Fruit fly (Drosophila melanogaster): ENCODE results near the gene LanA.

LanA gene

DNA sequence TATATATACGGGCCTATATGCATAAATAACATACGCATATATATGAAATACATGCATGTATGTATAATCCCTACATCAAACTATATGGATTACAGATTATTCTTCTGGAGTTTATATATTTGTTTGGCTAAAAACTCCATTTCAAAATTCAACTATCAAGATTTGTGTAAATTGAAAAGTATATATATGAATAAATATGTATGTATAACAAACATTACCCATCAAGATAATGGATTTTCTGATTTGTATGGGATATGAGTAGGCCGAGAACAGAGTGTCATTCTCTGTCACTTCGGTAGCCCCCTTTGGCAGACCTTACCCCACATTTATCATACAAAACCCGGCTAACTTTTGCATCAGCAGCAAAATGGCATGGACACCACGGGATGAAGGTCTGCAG lies 17.6 kb downstream of the LanA start, which contains the start of gene CG8219:
CG8219 (plus strand) TSS at position 301 of the 400 bp plus-strand sequence.
- TF ChIP-seq Myc (optimal IDR thresholded peaks at IDR 0.05) (no peak), h (optimal IDR thresholded peaks at IDR 0.05) (no peak), psq (optimal IDR thresholded peaks at IDR 0.05) (no peak), ttk (optimal IDR thresholded peaks at IDR 0.05) (no peak), Sin3A (optimal IDR thresholded peaks at IDR 0.05) (no peak), insv (optimal IDR thresholded peaks at IDR 0.05) (no peak)

DNA sequence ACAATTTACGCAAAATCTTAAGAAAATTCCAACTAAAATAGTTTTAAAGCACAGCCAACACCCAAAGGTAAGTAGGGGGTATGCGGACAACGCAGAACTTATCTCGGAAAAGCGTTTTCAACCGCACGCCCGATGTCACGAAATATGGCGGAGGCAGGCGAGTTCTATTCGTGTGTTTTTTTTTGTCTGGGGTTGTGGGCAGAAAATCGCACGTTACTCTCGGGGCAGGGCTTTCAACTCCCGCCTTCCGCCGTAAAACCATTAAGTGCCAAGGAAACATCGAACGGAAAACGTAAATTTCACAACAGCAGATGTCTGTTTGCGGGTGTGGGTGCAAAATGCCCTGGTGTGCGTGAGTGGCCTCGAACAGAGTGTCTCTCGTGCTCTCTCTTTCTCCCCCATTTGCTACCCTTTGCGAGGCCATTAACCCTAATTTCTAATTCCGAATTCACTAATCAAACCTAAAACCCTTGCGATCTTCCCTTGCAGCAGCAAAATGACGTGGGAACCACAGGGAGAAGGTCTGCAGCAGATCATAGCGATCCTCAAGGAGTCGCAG lies 24.2 kb downstream of the LanA start:
- TF ChIP-seq Myc (optimal IDR thresholded peaks at IDR 0.05) (no peak), h (optimal IDR thresholded peaks at IDR 0.05) (no peak), ttk (optimal IDR thresholded peaks at IDR 0.05) (no peak)

DNA sequence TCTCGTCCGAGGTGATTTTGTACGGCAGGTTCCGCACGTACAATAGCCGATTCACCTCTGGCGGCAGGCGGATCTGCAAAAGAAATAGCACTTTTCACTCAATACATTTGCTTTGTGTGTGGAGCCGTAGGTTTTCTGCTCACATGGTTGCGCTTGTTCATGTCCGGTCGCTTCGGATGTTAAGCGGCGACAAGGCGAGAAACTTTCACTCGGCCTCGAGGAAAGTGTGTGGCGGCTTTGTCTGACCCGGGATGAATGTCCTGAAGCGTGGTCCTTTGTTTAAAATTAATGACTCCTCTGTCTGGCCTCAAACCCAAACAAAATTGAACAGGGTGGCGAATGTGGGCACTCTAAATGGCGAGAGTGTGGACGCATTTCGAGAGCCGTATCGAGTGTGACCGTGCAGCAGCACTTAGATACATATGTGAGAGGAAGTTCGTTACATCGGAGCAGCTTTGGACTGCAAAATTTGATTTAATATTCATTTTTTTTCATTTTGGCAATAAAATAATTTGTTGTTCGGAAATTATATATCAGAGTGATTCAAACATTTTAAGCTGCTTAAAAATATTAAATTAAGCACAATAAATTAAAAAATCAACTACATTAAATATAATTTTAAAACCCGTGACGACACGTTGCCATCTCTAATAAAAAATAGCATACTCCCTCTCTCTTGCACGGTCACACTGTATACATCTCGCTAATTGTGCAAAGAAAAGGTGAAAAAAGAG lies 24.8 kb downstream of the LanA start, which contains the start of the genes Sf3b6 and Tnpo:
Sf3b6 (minus strand) TSS at position 358 of the 734 bp plus-strand sequence.
Tnpo (plus strand) TSS at position 659 of the 734 bp plus-strand sequence.
- TF ChIP-seq Myc (optimal IDR thresholded peaks at IDR 0.05), result no peak
- TF ChIP-seq ttk (optimal IDR thresholded peaks at IDR 0.05), result no peak
- TF ChIP-seq insv (optimal IDR thresholded peaks at IDR 0.05), result no peak
- TF ChIP-seq psq (optimal IDR thresholded peaks at IDR 0.05), result no peak
- TF ChIP-seq h (optimal IDR thresholded peaks at IDR 0.05), result no peak
- TF ChIP-seq Sin3A (optimal IDR thresholded peaks at IDR 0.05), result no peak

DNA sequence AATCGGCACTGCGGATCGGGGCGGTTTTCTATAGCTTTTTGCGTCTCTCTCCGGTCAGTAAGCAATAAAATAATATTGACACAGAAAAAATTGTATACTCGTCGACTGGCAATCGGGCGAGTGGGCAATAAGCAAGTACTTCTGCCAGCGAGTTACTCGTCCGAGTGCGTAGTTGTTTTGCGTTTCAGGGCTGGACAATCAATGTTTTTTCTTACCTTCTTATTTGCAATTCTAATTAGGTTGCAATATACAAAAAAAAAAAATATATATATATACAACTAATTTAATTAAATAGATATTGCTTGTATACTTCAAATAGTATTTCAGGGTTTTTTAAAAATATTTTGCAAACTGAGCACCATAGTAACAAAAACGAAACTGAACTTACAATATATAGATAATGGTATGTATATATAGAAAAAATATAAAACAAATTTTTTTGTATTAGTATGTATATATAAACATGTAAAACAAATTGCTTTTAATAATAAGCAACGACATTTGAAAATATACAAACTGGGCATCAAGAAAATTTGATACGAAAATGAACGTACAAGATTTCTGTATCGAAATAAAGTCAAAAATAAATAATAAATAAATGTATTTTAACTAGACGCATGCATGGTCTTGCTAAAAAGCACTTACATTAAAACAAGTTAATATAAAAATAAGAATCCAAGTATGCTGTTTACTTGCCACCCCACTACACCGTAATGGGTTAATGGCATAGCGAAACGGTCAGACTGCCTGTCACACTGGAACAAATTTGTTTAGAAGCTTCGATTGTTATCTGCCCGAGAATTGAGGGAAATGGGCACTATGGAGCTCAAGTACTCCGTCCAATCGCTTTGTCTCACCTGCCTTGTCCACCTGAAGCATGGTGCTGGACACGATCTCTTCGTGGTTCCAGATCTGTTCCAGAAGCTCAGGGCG lies 28.6 kb downstream of the LanA start, which contains the start of the genes D19A and CG7386:
D19A (minus strand) TSS at position 129 of the 933 bp plus-strand sequence.
CG7386 (plus strand) TSS at position 751 of the 933 bp plus-strand sequence.
- TF ChIP-seq Myc (optimal IDR thresholded peaks at IDR 0.05) (no peak), Sin3A (optimal IDR thresholded peaks at IDR 0.05) (no peak), h (optimal IDR thresholded peaks at IDR 0.05) (no peak), ttk (optimal IDR thresholded peaks at IDR 0.05) (no peak), psq (optimal IDR thresholded peaks at IDR 0.05) (no peak), insv (optimal IDR thresholded peaks at IDR 0.05) (no peak)

DNA sequence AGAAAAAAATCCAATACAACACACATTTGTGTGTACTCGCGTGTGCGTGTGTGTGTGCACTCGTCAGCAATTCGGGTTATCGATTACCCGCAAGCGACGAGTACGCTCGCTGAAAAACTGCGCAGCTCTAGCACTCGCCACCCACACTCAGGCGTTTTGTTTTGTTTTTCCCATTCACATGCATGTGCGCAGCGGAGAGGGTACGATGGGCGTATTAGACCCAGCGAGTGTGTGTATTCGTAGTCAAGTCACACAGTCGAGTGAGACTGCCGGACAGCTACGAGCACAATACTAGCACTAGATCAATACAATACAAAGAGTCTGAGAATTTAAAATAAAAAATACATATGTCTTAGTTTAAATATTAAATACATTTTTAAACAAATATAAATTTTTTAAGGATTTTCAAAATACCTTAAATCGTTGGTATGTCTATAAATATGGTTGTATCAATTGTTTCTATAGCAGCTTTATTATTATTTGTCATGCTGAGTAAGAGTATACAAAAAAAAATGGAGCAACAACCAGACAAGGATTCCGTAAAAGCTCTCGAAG lies 32.9 kb downstream of the LanA start, which contains the start of the genes D19B and CG43293:
D19B (minus strand) TSS at position 37 of the 555 bp plus-strand sequence.
CG43293 (plus strand) TSS at position 306 of the 555 bp plus-strand sequence.
- TF ChIP-seq Sin3A (optimal IDR thresholded peaks at IDR 0.05) (no peak), Myc (optimal IDR thresholded peaks at IDR 0.05) (no peak), psq (optimal IDR thresholded peaks at IDR 0.05) (no peak)

DNA sequence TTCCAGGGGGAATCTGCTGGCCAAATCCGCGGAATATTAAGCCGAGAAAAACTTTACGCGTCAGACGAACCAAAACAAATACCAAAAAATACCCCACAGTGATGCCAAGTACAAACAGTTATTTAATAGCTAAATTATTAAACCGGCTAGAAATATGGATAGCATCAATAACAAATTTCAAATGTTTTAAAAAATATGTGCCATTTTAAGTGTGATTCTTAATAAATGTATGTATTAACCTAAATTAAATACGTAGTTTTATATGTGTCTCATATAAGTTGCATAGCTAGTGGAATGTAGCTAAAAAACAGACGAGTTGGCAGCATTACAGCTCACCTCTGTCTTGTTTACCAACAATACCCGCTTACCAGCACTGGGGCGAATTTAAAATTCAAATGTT lies 36.0 kb downstream of the LanA start, which contains the start of gene CG10274:
CG10274 (minus strand) TSS at position 54 of the 400 bp plus-strand sequence.
- TF ChIP-seq ttk (optimal IDR thresholded peaks at IDR 0.05) (no peak), psq (optimal IDR thresholded peaks at IDR 0.05) (no peak), h (optimal IDR thresholded peaks at IDR 0.05) (no peak), Myc (optimal IDR thresholded peaks at IDR 0.05) (no peak), insv (optimal IDR thresholded peaks at IDR 0.05) (no peak), Sin3A (optimal IDR thresholded peaks at IDR 0.05) (no peak)

DNA sequence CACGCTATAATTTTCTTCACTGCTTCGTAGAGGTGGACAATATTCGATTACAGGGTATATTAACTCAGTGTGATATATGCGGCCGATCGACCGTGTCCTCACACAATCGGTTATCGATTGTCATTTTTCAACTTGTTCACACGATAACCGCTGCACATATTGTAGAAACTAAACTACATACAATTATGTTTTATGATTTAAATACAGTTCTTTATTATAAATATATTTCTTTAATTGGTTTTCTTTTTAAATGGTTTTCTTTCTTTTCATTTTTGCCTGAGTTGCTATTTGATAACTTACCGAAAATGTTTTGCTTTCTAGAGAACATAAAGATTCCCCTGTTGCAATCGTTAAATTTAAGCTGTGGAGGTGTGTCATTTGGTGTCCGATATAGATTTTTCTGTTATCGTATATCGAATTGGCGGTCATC lies 44.0 kb downstream of the LanA start, which contains the start of the genes fmt and CG7376:
fmt (minus strand) TSS at position 55 of the 430 bp plus-strand sequence.
CG7376 (plus strand) TSS at position 423 of the 430 bp plus-strand sequence.
- TF ChIP-seq h (optimal IDR thresholded peaks at IDR 0.05), result no peak
- no peak for TF ChIP-seq insv (optimal IDR thresholded peaks at IDR 0.05)
- no peak for TF ChIP-seq ttk (optimal IDR thresholded peaks at IDR 0.05)
- no peak for TF ChIP-seq Myc (optimal IDR thresholded peaks at IDR 0.05)

DNA sequence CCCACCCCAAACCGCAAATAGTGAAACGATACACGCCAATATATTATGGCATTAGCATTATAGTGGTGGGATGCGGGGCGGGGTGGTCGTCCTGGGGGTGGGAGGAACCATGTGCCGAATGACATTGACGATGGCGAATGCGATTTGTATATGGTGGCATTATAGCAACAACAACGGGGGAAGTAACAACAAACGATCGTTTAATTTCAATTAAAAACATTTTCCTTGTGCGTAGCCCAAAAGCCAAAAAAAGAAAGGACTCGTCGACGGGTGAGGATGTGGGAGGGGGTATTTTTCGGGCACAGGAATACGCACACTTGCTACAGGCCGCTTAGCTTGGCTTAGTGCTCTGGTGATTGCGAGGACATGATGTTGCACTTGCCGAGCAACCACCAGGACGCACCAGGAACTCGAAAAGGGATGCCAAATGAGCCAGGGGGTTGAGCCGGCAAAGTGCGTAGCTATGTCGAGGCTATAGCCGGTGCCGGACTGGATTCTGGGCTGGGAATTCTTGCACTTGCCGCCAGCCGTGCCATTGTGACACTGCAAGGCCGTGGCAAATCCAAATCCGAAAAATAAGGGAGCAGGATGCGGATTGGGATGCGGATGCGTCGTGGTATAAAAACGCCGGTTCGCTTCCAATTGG lies 55.2 kb downstream of the LanA start, which contains the start of gene Prdm13:
Prdm13 (plus strand) TSS at position 645 of the 646 bp plus-strand sequence.
- no peak for TF ChIP-seq Myc (optimal IDR thresholded peaks at IDR 0.05)
- TF ChIP-seq Sin3A (optimal IDR thresholded peaks at IDR 0.05), result no peak
- no peak for TF ChIP-seq psq (optimal IDR thresholded peaks at IDR 0.05)
- TF ChIP-seq h (optimal IDR thresholded peaks at IDR 0.05), result no peak
- no peak for TF ChIP-seq ttk (optimal IDR thresholded peaks at IDR 0.05)
- no peak for TF ChIP-seq insv (optimal IDR thresholded peaks at IDR 0.05)

DNA sequence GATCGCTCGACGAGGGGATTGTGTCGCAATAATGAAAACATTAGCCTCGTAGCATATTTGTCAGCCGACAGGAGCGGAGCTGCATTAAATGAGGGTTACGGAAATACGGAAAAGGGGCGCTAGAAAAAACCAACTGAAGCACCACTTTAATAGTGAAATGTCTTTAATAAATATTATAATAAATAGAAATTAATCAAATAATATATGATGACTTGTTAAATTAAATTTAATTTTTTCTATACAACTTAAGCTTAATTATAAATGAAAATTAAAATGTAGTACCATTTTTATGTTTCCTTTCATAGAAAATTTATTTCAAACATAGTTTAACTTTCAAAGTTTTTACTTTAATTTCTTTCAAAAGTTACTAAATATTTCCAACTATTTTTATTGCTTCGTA lies 55.8 kb downstream of the LanA start:
- TF ChIP-seq Sin3A (optimal IDR thresholded peaks at IDR 0.05) (no peak), h (optimal IDR thresholded peaks at IDR 0.05) (no peak), psq (optimal IDR thresholded peaks at IDR 0.05) (no peak), insv (optimal IDR thresholded peaks at IDR 0.05) (no peak), ttk (optimal IDR thresholded peaks at IDR 0.05) (no peak), Myc (optimal IDR thresholded peaks at IDR 0.05) (no peak)

DNA sequence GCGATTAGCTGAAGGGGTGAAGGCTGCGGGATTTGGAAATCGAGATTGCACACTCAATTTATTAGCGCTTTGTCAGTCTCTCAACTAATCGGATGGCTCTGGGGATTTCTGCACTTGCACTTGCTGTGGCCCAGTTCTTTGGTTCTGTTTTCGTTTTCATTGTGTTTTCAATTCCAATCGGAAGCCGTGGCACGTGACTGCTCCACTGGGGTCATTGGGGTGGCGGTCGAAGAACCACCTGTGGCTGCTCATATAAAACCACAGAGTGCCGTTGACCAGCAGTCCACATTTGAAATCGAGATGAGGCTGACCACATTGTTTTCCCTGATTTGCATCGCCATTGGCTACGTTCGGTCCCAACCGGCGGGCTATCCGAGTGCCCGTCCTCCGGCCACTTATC lies 57.3 kb downstream of the LanA start, which contains the start of gene Cpr65Az:
Cpr65Az (plus strand) TSS at position 301 of the 400 bp plus-strand sequence.
- TF ChIP-seq h (optimal IDR thresholded peaks at IDR 0.05) (no peak), ttk (optimal IDR thresholded peaks at IDR 0.05) (no peak), Sin3A (optimal IDR thresholded peaks at IDR 0.05) (no peak), Myc (optimal IDR thresholded peaks at IDR 0.05) (no peak), psq (optimal IDR thresholded peaks at IDR 0.05) (no peak), insv (optimal IDR thresholded peaks at IDR 0.05) (no peak)
